Worm (Caenorhabditis elegans) whole organism, L4 larva: ENCODE results near the gene str-85.

Source experiments
- Y75B8A.6 ChIP-seq: fragments of 200-800 bp; sonication (Bioruptor generic); IDR thresholded peaks from 2 replicates; pipeline ENCODE4 v1.3.6; 2022; ENCODE audit warnings: missing genetic modification reagents, missing genetic modification characterization, missing compliant biosample characterization
- aly-2 ChIP-seq: sonication (generic microtip); optimal IDR thresholded peaks from 2 replicates; lab custom pipeline; 2018; ENCODE audit warnings: missing biosample characterization, missing genetic modification characterization
- ama-1 ChIP-seq: fragments of 150-350 bp; optimal IDR thresholded peaks from 2 replicates; lab custom pipeline; 2014; ENCODE audit warnings: inconsistent platforms, mixed read lengths
- attf-4 ChIP-seq: sonication (generic microtip); optimal IDR thresholded peaks from 3 replicates; lab custom pipeline; 2017; ENCODE audit warnings: missing biosample characterization, missing genetic modification characterization
- hlh-30 ChIP-seq: sonication (generic microtip); optimal IDR thresholded peaks from 2 replicates; lab custom pipeline; 2017; ENCODE audit warnings: antibody characterized with exemption, mild to moderate bottlenecking, missing genetic modification characterization, missing compliant biosample characterization; ENCODE audit not compliant: insufficient read depth
- lim-7 ChIP-seq: fragments of 200-800 bp; sonication (Bioruptor generic); IDR thresholded peaks from 2 replicates; pipeline ENCODE4 v1.3.6; 2022; ENCODE audit warnings: missing genetic modification characterization, missing compliant biosample characterization
- mes-2 ChIP-seq: sonication (generic microtip); optimal IDR thresholded peaks from 2 replicates; lab custom pipeline; 2016; ENCODE audit warnings: missing genotype, mild to moderate bottlenecking, missing genetic modification characterization, missing compliant biosample characterization; ENCODE audit not compliant: poor library complexity, severe bottlenecking
- nhr-25 ChIP-seq: sonication (generic microtip); optimal IDR thresholded peaks from 2 replicates; lab custom pipeline; 2017; ENCODE audit warnings: missing genetic modification characterization, mild to moderate bottlenecking, missing compliant biosample characterization, antibody characterized with exemption, moderate library complexity, borderline replicate concordance; ENCODE audit not compliant: insufficient read depth
- nhr-28 ChIP-seq: fragments of 150-350 bp; optimal IDR thresholded peaks from 2 replicates; lab custom pipeline; 2014; ENCODE audit warnings: missing biosample characterization, missing genetic modification characterization
- pqm-1 ChIP-seq: sonication (generic microtip); optimal IDR thresholded peaks from 2 replicates; lab custom pipeline; 2017; ENCODE audit warnings: missing biosample characterization, missing genetic modification characterization
- zfp-3 ChIP-seq: fragments of 200-800 bp; sonication (Bioruptor generic); conservative IDR thresholded peaks from 2 replicates; pipeline ENCODE4 v1.3.6; 2022; ENCODE audit warnings: missing genetic modification reagents, missing genetic modification characterization, missing compliant biosample characterization
- zip-2 ChIP-seq: fragments of 150-350 bp; optimal IDR thresholded peaks from 2 replicates; lab custom pipeline; 2014; ENCODE audit warnings: missing biosample characterization, missing genetic modification characterization

DNA sequence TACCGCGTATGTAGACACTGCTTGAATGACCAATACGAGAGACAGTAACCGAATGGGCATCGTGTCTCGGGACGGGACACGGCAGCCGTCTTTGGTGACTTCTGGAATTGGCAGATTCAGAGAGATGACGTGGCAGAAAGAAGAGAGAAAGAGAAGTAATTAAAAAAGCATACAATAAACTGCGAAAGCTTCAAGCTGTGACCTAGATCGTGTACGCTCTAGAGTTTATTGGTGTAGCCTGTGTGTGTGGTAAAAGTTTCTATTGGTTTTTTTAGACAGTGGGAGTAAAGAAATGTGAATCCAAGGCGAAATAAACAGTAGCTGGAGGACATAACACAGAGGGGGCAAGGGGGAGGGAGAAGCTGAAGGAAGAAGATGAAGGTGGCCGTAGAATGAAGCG is 41.7 kb downstream of the str-85 start, which contains the start of gene T19A5.3:
- TF ChIP-seq lim-7 (GFP tag; lab: Robert Waterston, UW) (no peak), zip-2 (tag; lab: Kevin White, UChicago) (no peak), pqm-1 (no peak), nhr-25 (tag; lab: Kevin White, UChicago) (no peak), aly-2 (tag; lab: Kevin White, UChicago) (no peak), attf-4 (tag; lab: Kevin White, UChicago) (no peak), Y75B8A.6 (GFP tag; lab: Robert Waterston, UW) (no peak), zfp-3 (GFP tag; lab: Robert Waterston, UW) (no peak), ama-1 (no peak), mes-2 (tag; lab: Kevin White, UChicago) (no peak), hlh-30 (tag; lab: Kevin White, UChicago) (no peak), nhr-28 (tag; lab: Kevin White, UChicago) (no peak)
